Worm (Caenorhabditis elegans): ENCODE results near the gene Y66D12A.19.

DNA sequence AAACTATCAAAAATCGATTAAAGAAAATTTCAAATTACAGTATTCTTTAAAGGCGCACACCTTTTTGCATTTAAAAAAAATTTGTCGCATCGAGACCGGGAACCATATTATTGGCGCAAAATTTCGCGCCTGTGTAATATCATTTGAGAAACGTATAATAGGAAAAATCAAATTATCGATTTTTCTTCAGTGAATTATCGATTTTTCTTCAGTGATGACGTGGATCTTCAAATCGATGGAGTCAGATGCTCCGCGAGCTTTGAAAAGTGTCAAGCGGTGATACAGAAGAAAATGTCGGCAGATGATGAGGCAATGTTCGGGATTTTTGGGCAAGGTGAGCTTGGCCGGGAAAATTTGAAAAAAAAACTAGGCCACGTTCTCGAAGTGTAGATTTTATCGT, 26.6 kb downstream of the Y66D12A.19 start:
- TF ChIP-seq elt-2 (tag; optimal IDR thresholded peaks at IDR 0.05) (no peak), pqm-1 (tag; optimal IDR thresholded peaks at IDR 0.05) (no peak), mdl-1 (tag; optimal IDR thresholded peaks at IDR 0.05) (no peak), nhr-77 (tag; optimal IDR thresholded peaks at IDR 0.05) (no peak), unc-39 (tag; optimal IDR thresholded peaks at IDR 0.05) (no peak), daf-12 (tag; optimal IDR thresholded peaks at IDR 0.05) (no peak), ama-1 (optimal IDR thresholded peaks at IDR 0.05) (no peak)

Data from whole organism, L3 larva.